Worm (Caenorhabditis elegans) whole organism, late embryonic: ENCODE results near the gene M151.2.

Experiments used
- ama-1 ChIP-seq: fragments of 150-350 bp; optimal IDR thresholded peaks from 2 replicates; lab custom pipeline; 2014
- ceh-22 ChIP-seq: sonication (generic microtip); optimal IDR thresholded peaks from 2 replicates; lab custom pipeline; 2017; ENCODE audit warnings: missing biosample characterization, missing genetic modification characterization
- dmd-4 ChIP-seq: sonication (generic microtip); optimal IDR thresholded peaks from 2 replicates; lab custom pipeline; 2016; ENCODE audit warnings: borderline replicate concordance, missing genetic modification characterization, missing compliant biosample characterization
- dve-1 ChIP-seq: sonication (generic microtip); optimal IDR thresholded peaks from 2 replicates; lab custom pipeline; 2017; ENCODE audit warnings: antibody characterized with exemption, mild to moderate bottlenecking, missing genetic modification characterization, missing compliant biosample characterization
- fax-1 ChIP-seq: sonication (generic microtip); optimal IDR thresholded peaks from 2 replicates; lab custom pipeline; 2016; ENCODE audit warnings: missing genotype, missing genetic modification characterization, missing compliant biosample characterization
- fkh-10 ChIP-seq: fragments of 150-350 bp; optimal IDR thresholded peaks from 2 replicates; lab custom pipeline; 2014; ENCODE audit warnings: missing biosample characterization, missing genetic modification reagents, missing genetic modification characterization
- hlh-13 ChIP-seq: fragments of 200-800 bp; sonication (Bioruptor generic); optimal IDR thresholded peaks from 2 replicates; lab custom pipeline; 2018; ENCODE audit warnings: mild to moderate bottlenecking, missing genetic modification characterization, missing compliant biosample characterization
- nfya-1 ChIP-seq: sonication (generic microtip); optimal IDR thresholded peaks from 2 replicates; lab custom pipeline; 2017; ENCODE audit warnings: missing genetic modification characterization, mild to moderate bottlenecking, missing compliant biosample characterization, antibody characterized with exemption, moderate library complexity
- pha-4 ChIP-seq: fragments of 150-350 bp; optimal IDR thresholded peaks from 2 replicates; lab custom pipeline; 2018; ENCODE audit warnings: missing biosample characterization, missing genetic modification reagents, missing genetic modification characterization
- pqm-1 ChIP-seq: sonication (generic microtip); optimal IDR thresholded peaks from 2 replicates; lab custom pipeline; 2016; ENCODE audit warnings: missing genetic modification characterization, missing compliant biosample characterization
- ref-2 ChIP-seq: sonication (generic microtip); optimal IDR thresholded peaks from 2 replicates; lab custom pipeline; 2016; ENCODE audit warnings: missing genetic modification characterization, missing compliant biosample characterization
- sox-2 ChIP-seq: fragments of 200-800 bp; sonication (Bioruptor generic); IDR thresholded peaks from 2 replicates; pipeline ENCODE4 v1.3.6; 2022; ENCODE audit warnings: missing genetic modification reagents, missing genetic modification characterization, missing compliant biosample characterization
- sox-4 ChIP-seq: sonication (generic microtip); optimal IDR thresholded peaks from 2 replicates; lab custom pipeline; 2017; ENCODE audit warnings: mild to moderate bottlenecking, missing genetic modification characterization, inconsistent platforms, missing compliant biosample characterization

- no peak for TF ChIP-seq ama-1 (lab: Kevin White, UChicago)
- no peak for TF ChIP-seq pha-4 (tag; lab: Kevin White, UChicago)
- TF ChIP-seq ceh-22: no peak
- TF ChIP-seq sox-2: no peak
- TF ChIP-seq pqm-1 (tag; lab: Kevin White, UChicago): no peak
- no peak for TF ChIP-seq dmd-4
- no peak for TF ChIP-seq ref-2 (tag; lab: Kevin White, UChicago)
- no peak for TF ChIP-seq dve-1 (tag; lab: Kevin White, UChicago)
- TF ChIP-seq fkh-10: no peak
- no peak for TF ChIP-seq sox-4 (tag; lab: Kevin White, UChicago)
- no peak for TF ChIP-seq hlh-13 (GFP tag; lab: Kevin White, UChicago)
- no peak for TF ChIP-seq fax-1 (tag; lab: Kevin White, UChicago)
- TF ChIP-seq nfya-1: no peak
Measured at ce11 chrII:3678978-3679377, 48.1 kb downstream of the M151.2 start.
